Fruit fly (Drosophila melanogaster): ENCODE measurements around the gene Vha68-1.

DNA sequence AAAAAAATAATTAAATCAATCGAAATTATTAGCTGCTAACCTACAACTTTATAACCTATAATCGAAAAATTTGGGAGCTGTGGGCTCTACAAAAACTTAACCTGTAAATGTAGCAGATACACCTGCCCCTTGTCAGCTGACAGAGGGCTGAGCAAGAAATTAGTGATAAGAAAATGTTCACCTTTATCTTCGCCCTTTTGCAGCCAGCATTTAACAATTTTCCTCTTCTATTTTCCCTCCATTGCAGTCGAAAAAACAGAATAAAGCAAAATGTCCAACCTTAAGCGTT, 28.6 kb downstream of the Vha68-1 start:
- TF ChIP-seq Smox (GFP tag; optimal IDR thresholded peaks at IDR 0.05) = no peak
- TF ChIP-seq svp (GFP tag) = no peak
- no peak for TF ChIP-seq CG31627 (GFP tag; optimal IDR thresholded peaks at IDR 0.05)
- TF ChIP-seq CG11902 (GFP tag; optimal IDR thresholded peaks at IDR 0.05) = no peak
- no peak for TF ChIP-seq CG32006 (GFP tag; optimal IDR thresholded peaks at IDR 0.05)
- TF ChIP-seq CG15336 (GFP tag; IDR thresholded peaks at IDR 0.05) = no peak
- TF ChIP-seq Eip75B (GFP tag; optimal IDR thresholded peaks at IDR 0.05) = no peak
- no peak for TF ChIP-seq Gug (GFP tag; IDR thresholded peaks at IDR 0.05)
- TF ChIP-seq CG7368 (GFP tag; optimal IDR thresholded peaks at IDR 0.05) = no peak
- no peak for TF ChIP-seq spab (GFP tag; optimal IDR thresholded peaks at IDR 0.05)
- no peak for TF ChIP-seq CG16779 (tag; optimal IDR thresholded peaks at IDR 0.05)
- TF ChIP-seq Hr4 (GFP tag; optimal IDR thresholded peaks at IDR 0.05) = no peak

All from whole organism, prepupa.